Worm (Caenorhabditis elegans) whole organism, L4 larva: ENCODE results near the gene dlc-5.

Source experiments
- F37D6.2 ChIP-seq: sonication (generic microtip); optimal IDR thresholded peaks from 2 replicates; lab custom pipeline; 2016; ENCODE audit warnings: mild to moderate bottlenecking, missing genetic modification characterization, missing compliant biosample characterization
- egl-27 ChIP-seq: sonication (generic microtip); optimal IDR thresholded peaks from 3 replicates; lab custom pipeline; 2017; ENCODE audit warnings: missing biosample characterization, missing genetic modification reagents, missing genetic modification characterization
- fos-1 ChIP-seq: fragments of 150-350 bp; optimal IDR thresholded peaks from 2 replicates; lab custom pipeline; 2014; ENCODE audit warnings: missing biosample characterization, missing genetic modification characterization
- lin-13 ChIP-seq: fragments of 150-350 bp; optimal IDR thresholded peaks from 2 replicates; lab custom pipeline; 2014; ENCODE audit warnings: missing biosample characterization, missing genetic modification reagents, missing genetic modification characterization
- nhr-28 ChIP-seq: fragments of 150-350 bp; optimal IDR thresholded peaks from 2 replicates; lab custom pipeline; 2014; ENCODE audit warnings: missing biosample characterization, missing genetic modification characterization
- nhr-42 ChIP-seq: fragments of 200-800 bp; sonication (Bioruptor generic); IDR thresholded peaks from 2 replicates; pipeline ENCODE4 v1.3.6; 2022; ENCODE audit warnings: missing genetic modification characterization, missing compliant biosample characterization
- skn-1 ChIP-seq: fragments of 150-350 bp; optimal IDR thresholded peaks from 2 replicates; lab custom pipeline; 2014; ENCODE audit warnings: missing biosample characterization, missing genetic modification characterization
- snpc-4 ChIP-seq: fragments of 150-350 bp; optimal IDR thresholded peaks from 2 replicates; lab custom pipeline; 2014; ENCODE audit warnings: missing biosample characterization, missing genetic modification characterization
- vab-7 ChIP-seq: fragments of 200-800 bp; sonication (Bioruptor generic); IDR thresholded peaks from 2 replicates; pipeline ENCODE4 v1.3.6; 2022; ENCODE audit warnings: missing genetic modification reagents, missing genetic modification characterization, missing compliant biosample characterization
- zag-1 ChIP-seq: fragments of 150-350 bp; optimal IDR thresholded peaks from 2 replicates; lab custom pipeline; 2014; ENCODE audit warnings: missing biosample characterization, missing genetic modification characterization

DNA sequence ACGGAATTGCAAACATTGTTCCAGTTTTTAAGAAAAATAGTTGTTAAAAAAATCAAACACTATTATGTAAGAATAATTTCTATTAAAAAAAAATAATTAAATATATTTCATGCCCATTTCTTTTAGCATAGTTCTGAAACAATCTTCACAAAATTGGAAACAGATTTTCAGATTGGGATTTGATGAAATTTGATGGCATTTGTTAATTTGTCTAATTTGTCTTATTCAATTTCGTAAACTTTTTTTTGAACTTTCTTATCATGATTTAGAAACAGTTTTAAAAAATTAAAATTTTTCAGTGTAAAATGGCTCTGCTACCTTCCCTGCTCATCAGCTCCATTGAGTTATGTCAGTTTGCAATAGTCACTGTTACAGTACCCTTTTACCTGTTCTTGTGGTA lies 33.1 kb upstream of the dlc-5 start, which contains the start of gene srv-13:
- TF ChIP-seq vab-7 (GFP tag; lab: Robert Waterston, UW) (no peak), nhr-28 (tag; lab: Kevin White, UChicago) (no peak), skn-1 (tag; lab: Kevin White, UChicago) (no peak), snpc-4 (tag; lab: Kevin White, UChicago) (no peak), zag-1 (tag; lab: Kevin White, UChicago) (no peak), nhr-42 (GFP tag; lab: Robert Waterston, UW) (no peak), lin-13 (no peak), egl-27 (tag; lab: Kevin White, UChicago) (no peak), F37D6.2 (tag; lab: Kevin White, UChicago) (no peak), fos-1 (tag; lab: Kevin White, UChicago) (no peak)
